Worm (Caenorhabditis elegans): ENCODE data around the gene sre-39.

Gene sre-39

DNA sequence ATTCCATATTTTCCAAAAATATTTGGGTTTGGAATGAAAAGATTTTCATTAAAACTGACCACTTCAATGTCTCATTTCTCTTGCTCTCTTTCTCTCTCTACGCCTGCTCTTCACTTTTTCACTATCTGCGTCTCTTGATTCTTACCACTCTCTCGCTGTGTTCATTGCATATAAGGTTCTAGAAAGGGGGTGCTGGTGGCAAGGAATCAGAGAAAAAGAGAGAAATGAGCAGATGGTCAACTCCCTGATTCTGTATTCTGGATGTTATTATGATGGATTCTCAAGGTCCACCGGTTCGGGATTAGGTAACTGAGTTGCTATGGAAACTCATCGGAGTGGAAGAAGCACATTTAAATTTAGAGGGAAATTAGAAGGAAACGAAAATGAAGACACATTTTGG is 46.3 kb upstream of the sre-39 start:
- no peak for TF ChIP-seq nhr-11 (tag; optimal IDR thresholded peaks at IDR 0.05)
- no peak for TF ChIP-seq nhr-76 (tag; optimal IDR thresholded peaks at IDR 0.05)
- no peak for TF ChIP-seq duxl-1 (tag; optimal IDR thresholded peaks at IDR 0.05; ENCODE audit: poor library complexity)
- TF ChIP-seq Y48G9A.11 (GFP tag; IDR thresholded peaks at IDR 0.05), result no peak
- TF ChIP-seq mdl-1 (tag; optimal IDR thresholded peaks at IDR 0.05), result no peak
- no peak for TF ChIP-seq pqm-1 (tag; optimal IDR thresholded peaks at IDR 0.05)
- no peak for TF ChIP-seq madf-9 (GFP tag; conservative IDR thresholded peaks at IDR 0.05)
- TF ChIP-seq daf-19 (GFP tag; conservative IDR thresholded peaks at IDR 0.05), result no peak
- TF ChIP-seq ztf-11 (tag; optimal IDR thresholded peaks at IDR 0.05), result no peak
- TF ChIP-seq ceh-28 (tag; optimal IDR thresholded peaks at IDR 0.05), result no peak
- TF ChIP-seq fkh-10 (GFP tag; optimal IDR thresholded peaks at IDR 0.05), result no peak

DNA sequence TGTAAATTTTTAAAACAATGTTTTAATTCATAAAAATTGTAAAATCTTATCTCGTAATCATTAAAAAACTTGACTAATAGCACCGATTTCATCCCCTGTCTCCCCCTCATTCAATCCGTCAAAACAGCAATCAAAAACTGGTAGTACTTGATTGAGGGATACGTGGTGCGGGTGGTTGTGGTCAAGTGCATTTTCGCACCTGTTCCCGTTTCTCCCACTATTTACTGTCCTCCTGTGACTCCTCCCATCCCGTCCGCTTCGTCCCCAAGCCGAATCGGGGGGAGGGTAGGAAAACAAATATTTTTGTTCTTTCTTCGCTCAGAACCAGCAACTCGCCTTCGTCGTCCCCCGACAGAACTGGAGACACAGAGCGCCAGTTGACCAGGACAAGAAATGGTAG is 38.3 kb upstream of the sre-39 start, which contains the start of gene lgc-27:
Gene lgc-27, plus strand, starts transcription at position 301 of the 400 bp plus-strand sequence.
- no peak for TF ChIP-seq nhr-25 (tag; optimal IDR thresholded peaks at IDR 0.05; ENCODE audit: borderline replicate concordance, insufficient read depth)
- no peak for TF ChIP-seq hmg-1.1 (GFP tag; IDR thresholded peaks at IDR 0.05)
- TF ChIP-seq nhr-6 (tag; optimal IDR thresholded peaks at IDR 0.05), result no peak
- TF ChIP-seq cey-2 (tag; optimal IDR thresholded peaks at IDR 0.05; ENCODE audit: borderline replicate concordance, insufficient read depth), result no peak
- TF ChIP-seq nhr-41 (GFP tag; IDR thresholded peaks at IDR 0.05), result no peak
- TF ChIP-seq daf-8 (GFP tag; IDR thresholded peaks at IDR 0.05), result no peak
- TF ChIP-seq ZK546.5 (tag; optimal IDR thresholded peaks at IDR 0.05), result no peak
- no peak for TF ChIP-seq skn-1 (tag; optimal IDR thresholded peaks at IDR 0.05)
- no peak for TF ChIP-seq aly-2 (tag; optimal IDR thresholded peaks at IDR 0.05)
- no peak for TF ChIP-seq ceh-62 (tag; optimal IDR thresholded peaks at IDR 0.05)
- TF ChIP-seq unc-39 (tag; optimal IDR thresholded peaks at IDR 0.05), result no peak
- no peak for TF ChIP-seq Y105C5A.15 (GFP tag; IDR thresholded peaks at IDR 0.05)
- no peak for TF ChIP-seq lin-39 (tag; optimal IDR thresholded peaks at IDR 0.05)

DNA sequence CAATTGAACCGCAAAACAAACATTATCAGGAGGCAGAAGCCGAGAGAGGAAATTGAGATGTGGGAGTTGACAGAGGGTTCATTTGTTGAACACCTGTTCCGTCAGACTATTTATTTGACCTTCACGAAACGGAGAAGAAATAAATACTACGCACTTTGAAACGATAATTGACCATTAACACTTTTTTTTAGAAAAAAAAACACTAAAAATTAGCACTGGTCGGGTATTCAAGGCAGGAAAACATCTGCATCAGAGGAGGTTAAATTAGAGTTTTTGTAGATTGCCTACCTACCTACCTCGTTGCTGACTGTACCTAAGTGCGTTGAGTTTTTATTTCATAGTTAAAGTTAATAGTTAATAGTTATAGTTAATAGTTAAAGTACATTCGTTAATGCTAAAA is 37.0 kb upstream of the sre-39 start:
- TF ChIP-seq unc-62 (GFP tag; optimal IDR thresholded peaks at IDR 0.05 in 1 of 2), result peak in 1 of 2 experiments; percentile 97
- no peak for TF ChIP-seq unc-62 (tag; optimal IDR thresholded peaks at IDR 0.05)
- TF ChIP-seq Y48G9A.11 (GFP tag; IDR thresholded peaks at IDR 0.05), result no peak

DNA sequence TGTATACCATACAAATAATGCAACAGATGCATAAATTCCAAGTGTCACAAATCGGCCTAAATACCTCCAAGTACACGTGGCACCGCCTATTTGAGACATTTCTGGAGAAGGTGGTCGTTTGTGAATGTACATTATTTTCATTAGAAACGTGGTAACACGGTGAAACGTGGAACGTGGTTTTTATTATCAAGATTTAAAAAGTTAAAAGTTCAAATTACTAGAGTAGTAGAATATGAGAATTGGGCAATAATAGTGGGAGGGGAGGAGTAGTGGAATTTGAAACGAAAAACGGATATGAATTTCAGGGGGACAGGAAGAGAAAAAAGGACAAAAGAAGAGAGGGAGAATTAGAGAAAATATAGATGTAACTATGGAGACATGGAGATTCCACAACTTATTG is 31.2 kb upstream of the sre-39 start, which contains the start of gene fut-6:
Gene fut-6, minus strand, starts transcription at position 101 of the 400 bp plus-strand sequence.
- TF ChIP-seq spr-3 (GFP tag; optimal IDR thresholded peaks at IDR 0.05), result no peak
- no peak for TF ChIP-seq nhr-77 (tag; optimal IDR thresholded peaks at IDR 0.05)
- no peak for TF ChIP-seq zfp-3 (GFP tag; conservative IDR thresholded peaks at IDR 0.05)
- no peak for TF ChIP-seq ces-1 (GFP tag; optimal IDR thresholded peaks at IDR 0.05)
- no peak for TF ChIP-seq ceh-28 (tag; optimal IDR thresholded peaks at IDR 0.05)
- TF ChIP-seq pqm-1 (tag; optimal IDR thresholded peaks at IDR 0.05), result no peak
- no peak for TF ChIP-seq fkh-10 (GFP tag; optimal IDR thresholded peaks at IDR 0.05)
- TF ChIP-seq ztf-11 (tag; optimal IDR thresholded peaks at IDR 0.05), result no peak
- no peak for TF ChIP-seq hmg-1.1 (GFP tag; IDR thresholded peaks at IDR 0.05)
- no peak for TF ChIP-seq D1046.2 (GFP tag; IDR thresholded peaks at IDR 0.05)
- no peak for TF ChIP-seq saeg-2 (GFP tag; IDR thresholded peaks at IDR 0.05)
- TF ChIP-seq ztf-7 (tag; optimal IDR thresholded peaks at IDR 0.05), result no peak
- TF ChIP-seq gei-8 (GFP tag; optimal IDR thresholded peaks at IDR 0.05), result no peak
- TF ChIP-seq lin-39 (tag; optimal IDR thresholded peaks at IDR 0.05), result no peak
- TF ChIP-seq madf-5 (GFP tag; IDR thresholded peaks at IDR 0.05), result no peak
- TF ChIP-seq aha-1 (tag), result no peak
- no peak for TF ChIP-seq snpc-1.2 (GFP tag; IDR thresholded peaks at IDR 0.05)
- TF ChIP-seq R02D3.7 (tag; optimal IDR thresholded peaks at IDR 0.05), result no peak
- TF ChIP-seq dmd-9 (GFP tag; IDR thresholded peaks at IDR 0.05), result no peak
